Fruit fly (Drosophila melanogaster) whole organism, wandering third instar larva: ENCODE data around the gene fz4.

ENCODE experiments used
- Abd-B ChIP-seq: fragments of >200 bp; optimal IDR thresholded peaks from 2 replicates; lab custom pipeline; 2017; ENCODE audit warnings: missing biosample characterization, missing genetic modification characterization
- CG32264 ChIP-seq: fragments of 200-800 bp; sonication (Bioruptor generic); optimal IDR thresholded peaks from 2 replicates; lab custom pipeline; 2016; ENCODE audit warnings: missing biosample characterization, missing genetic modification characterization
- CG9705 ChIP-seq: fragments of 200-800 bp; sonication (Bioruptor generic); optimal IDR thresholded peaks from 2 replicates; lab custom pipeline; 2018; ENCODE audit warnings: missing biosample characterization, mild to moderate bottlenecking, missing genetic modification characterization
- CrebA ChIP-seq: fragments of 200-800 bp; sonication (Bioruptor generic); optimal IDR thresholded peaks from 2 replicates; lab custom pipeline; 2016; ENCODE audit warnings: missing biosample characterization, mild to moderate bottlenecking, missing genetic modification characterization, borderline replicate concordance
- Dfd ChIP-seq: fragments of >200 bp; optimal IDR thresholded peaks from 2 replicates; lab custom pipeline; 2017; ENCODE audit warnings: missing biosample characterization, missing genetic modification characterization
- GATAd ChIP-seq: sonication (Bioruptor generic); optimal IDR thresholded peaks from 2 replicates; lab custom pipeline; 2016; ENCODE audit warnings: missing biosample characterization, missing genetic modification characterization
- HLH106 ChIP-seq: fragments of 200-800 bp; optimal IDR thresholded peaks from 3 replicates; lab custom pipeline; 2019; ENCODE audit warnings: missing biosample characterization, mild to moderate bottlenecking, missing genetic modification characterization, moderate library complexity
- Hnf4 ChIP-seq: fragments of 200-800 bp; sonication (Bioruptor generic); optimal IDR thresholded peaks from 2 replicates; lab custom pipeline; 2016; ENCODE audit warnings: missing biosample characterization, mild to moderate bottlenecking, missing genetic modification characterization
- Hr78 ChIP-seq: fragments of >200 bp; optimal IDR thresholded peaks from 2 replicates; lab custom pipeline; 2017; ENCODE audit warnings: missing biosample characterization, missing genetic modification characterization
- Jra ChIP-seq: sonication (Bioruptor generic); optimal IDR thresholded peaks from 2 replicates; lab custom pipeline; 2016; ENCODE audit warnings: missing biosample characterization, missing genetic modification characterization
- Mio ChIP-seq: sonication (Bioruptor generic); optimal IDR thresholded peaks from 2 replicates; lab custom pipeline; 2016; ENCODE audit warnings: missing biosample characterization, missing genetic modification characterization
- Myc ChIP-seq: fragments of >200 bp; optimal IDR thresholded peaks from 2 replicates; lab custom pipeline; 2017
- N ChIP-seq: fragments of >200 bp; optimal IDR thresholded peaks from 2 replicates; lab custom pipeline; 2018; ENCODE audit warnings: missing biosample characterization, missing external identifiers, missing genetic modification characterization
- OdsH ChIP-seq: fragments of 200-800 bp; sonication (Bioruptor generic); optimal IDR thresholded peaks from 2 replicates; lab custom pipeline; 2016; ENCODE audit warnings: missing biosample characterization, mild to moderate bottlenecking, missing genetic modification characterization
- Rel ChIP-seq, 2 experiments: fragments of 200-800 bp; sonication (Bioruptor generic) in 1 of 2; optimal IDR thresholded peaks; 2 replicates in 1 of 2; 3 replicates in 1 of 2; lab custom pipeline; 2016 to 2019; ENCODE audit warnings: mild to moderate bottlenecking in 2 of 2, missing biosample characterization in 2 of 2, missing genetic modification characterization in 2 of 2, moderate library complexity in 1 of 2
- Sp1 ChIP-seq: fragments of 200-800 bp; sonication (Bioruptor generic); optimal IDR thresholded peaks from 3 replicates; lab custom pipeline; 2019; ENCODE audit warnings: missing biosample characterization, mild to moderate bottlenecking, missing genetic modification characterization, moderate library complexity
- br ChIP-seq: fragments of 200-800 bp; sonication (Bioruptor generic); optimal IDR thresholded peaks from 2 replicates; lab custom pipeline; 2016; ENCODE audit warnings: missing biosample characterization, missing genetic modification characterization
- dl ChIP-seq, 2 experiments: fragments of 175-275, 200-275 bp in 1 of 2; fragments of 200-275 bp in 1 of 2; sonication (Bioruptor generic); optimal IDR thresholded peaks; lab custom pipeline; 2018; ENCODE audit warnings: mild to moderate bottlenecking in 2 of 2, missing biosample characterization in 2 of 2, missing genetic modification characterization in 2 of 2, moderate library complexity in 2 of 2; ENCODE audit not compliant: partially characterized antibody in 2 of 2, insufficient read depth in 1 of 2
- dmrt93B ChIP-seq: fragments of 200-800 bp; sonication (Bioruptor generic); optimal IDR thresholded peaks from 2 replicates; lab custom pipeline; 2018; ENCODE audit warnings: missing biosample characterization, mild to moderate bottlenecking, missing genetic modification characterization
- dsf ChIP-seq: sonication (Bioruptor generic); optimal IDR thresholded peaks from 2 replicates; lab custom pipeline; 2016; ENCODE audit warnings: missing biosample characterization, missing genetic modification characterization, borderline replicate concordance
- ey ChIP-seq: fragments of 200-800 bp; sonication (Bioruptor generic); optimal IDR thresholded peaks from 2 replicates; lab custom pipeline; 2016; ENCODE audit warnings: missing biosample characterization, missing genetic modification characterization
- foxo ChIP-seq, 2 experiments: fragments of 200-800 bp; sonication (Bioruptor generic); optimal IDR thresholded peaks; 2 replicates in 1 of 2; 3 replicates in 1 of 2; lab custom pipeline; 2016 to 2017; ENCODE audit warnings: missing biosample characterization in 2 of 2, missing genetic modification characterization in 2 of 2
- fru ChIP-seq: fragments of 200-800 bp; sonication (Bioruptor generic); optimal IDR thresholded peaks from 3 replicates; lab custom pipeline; 2016; ENCODE audit warnings: missing biosample characterization, mild to moderate bottlenecking, missing genetic modification characterization
- h ChIP-seq: fragments of 200-800 bp; sonication (Bioruptor generic); optimal IDR thresholded peaks from 3 replicates; lab custom pipeline; 2016; ENCODE audit warnings: missing biosample characterization, mild to moderate bottlenecking, missing genetic modification characterization
- jim ChIP-seq: fragments of 175-275, 200-325 bp; sonication (Bioruptor generic); optimal IDR thresholded peaks from 2 replicates; lab custom pipeline; 2016; ENCODE audit warnings: missing biosample characterization, mild to moderate bottlenecking, missing genetic modification characterization
- lola ChIP-seq: fragments of >200 bp; optimal IDR thresholded peaks from 2 replicates; lab custom pipeline; 2017; ENCODE audit warnings: missing biosample characterization, missing genetic modification characterization
- pan ChIP-seq: fragments of >200 bp; optimal IDR thresholded peaks from 2 replicates; lab custom pipeline; 2017
- psq ChIP-seq: fragments of 200-800 bp; sonication (Bioruptor generic); optimal IDR thresholded peaks from 3 replicates; lab custom pipeline; 2017; ENCODE audit warnings: missing biosample characterization, mild to moderate bottlenecking, missing genetic modification characterization, moderate library complexity
- rgr ChIP-seq: fragments of 200-800 bp; sonication (Bioruptor generic); optimal IDR thresholded peaks from 3 replicates; lab custom pipeline; 2016; ENCODE audit warnings: missing biosample characterization, mild to moderate bottlenecking, missing genetic modification characterization
- sage ChIP-seq: fragments of 200-800 bp; sonication (Bioruptor generic); optimal IDR thresholded peaks from 2 replicates; lab custom pipeline; 2016; ENCODE audit warnings: missing biosample characterization, mild to moderate bottlenecking, missing genetic modification characterization
- tai ChIP-seq: sonication (Bioruptor generic); optimal IDR thresholded peaks from 2 replicates; lab custom pipeline; 2016; ENCODE audit warnings: missing biosample characterization, missing genetic modification characterization
- usp ChIP-seq: fragments of >200 bp; optimal IDR thresholded peaks from 2 replicates; lab custom pipeline; 2017; ENCODE audit warnings: missing biosample characterization, missing genetic modification characterization
- woc ChIP-seq: sonication (Bioruptor generic); optimal IDR thresholded peaks from 2 replicates; lab custom pipeline; 2016; ENCODE audit warnings: missing biosample characterization, mild to moderate bottlenecking, missing genetic modification characterization

Gene fz4

dm6 chrX:7073234-7073878 is 36.8 kb downstream of the fz4 start:
- TF ChIP-seq N (no peak), Rel (GFP tag; optimal IDR thresholded peaks at IDR 0.05; lab: Kevin White, UChicago) (no peak), Rel (tag; optimal IDR thresholded peaks at IDR 0.05; lab: Kevin White, UChicago) (peak; percentile 5)

DNA sequence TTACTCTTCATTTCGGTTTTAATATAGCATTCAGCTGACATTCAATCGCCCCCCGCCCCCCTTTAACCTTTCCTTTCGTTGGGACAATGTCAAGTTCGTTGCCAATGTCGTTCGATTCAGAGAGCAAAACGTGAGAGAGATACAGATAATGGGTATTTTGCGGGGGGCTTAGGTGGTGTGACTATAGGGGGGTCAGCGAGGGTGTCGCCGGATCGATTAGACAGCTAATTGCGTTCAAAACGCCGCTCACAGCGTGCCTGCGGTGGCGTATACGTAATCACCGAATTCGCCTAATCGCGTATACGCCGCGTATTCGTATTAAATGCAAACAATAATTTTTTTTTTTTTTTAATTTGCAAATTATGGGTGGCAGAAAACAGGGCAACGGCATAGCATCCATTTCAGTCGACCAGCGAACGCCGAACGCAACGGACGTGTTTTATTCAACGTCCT is 41.1 kb downstream of the fz4 start, which contains the start of gene CG4607:
Gene CG4607 (plus strand): TSS at position 403 of the 453 bp plus-strand sequence.
- TF ChIP-seq pan (lab: Kevin White, UChicago) (peak; percentile 16), h (GFP tag; lab: Kevin White, UChicago) (peak; percentile 31), br (peak; percentile 1), rgr (peak; percentile 4), Abd-B (GFP tag; lab: Kevin White, UChicago) (no peak), Rel (GFP tag; optimal IDR thresholded peaks at IDR 0.05; lab: Kevin White, UChicago) (no peak), Rel (tag; optimal IDR thresholded peaks at IDR 0.05; lab: Kevin White, UChicago) (peak; percentile 65), woc (peak; percentile 20), ey (GFP tag; lab: Kevin White, UChicago) (no peak), dsf (GFP tag; lab: Kevin White, UChicago) (no peak)
- TF ChIP-seq, all 38 proteins: peak for 6

DNA sequence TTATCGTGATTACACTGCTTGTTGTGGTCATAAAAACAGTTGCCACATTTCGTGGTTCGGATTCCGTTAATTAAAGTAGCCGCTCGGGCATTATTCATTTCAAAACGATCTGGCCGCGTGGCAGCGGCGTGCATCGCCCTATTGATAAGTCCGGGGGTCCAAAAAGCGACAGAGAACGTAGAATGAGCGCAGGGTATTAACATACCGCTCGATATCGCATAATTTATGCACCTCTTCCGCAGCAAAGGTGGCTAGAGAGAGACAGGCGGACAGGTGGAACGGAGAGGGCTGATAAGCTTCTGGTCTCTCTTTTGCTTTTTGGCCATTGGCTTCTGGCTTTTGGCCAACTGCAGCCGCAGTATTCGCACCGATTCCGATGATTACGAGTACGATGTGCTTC is 42.0 kb downstream of the fz4 start:
- TF ChIP-seq dl (GFP tag; optimal IDR thresholded peaks at IDR 0.05; lab: Kevin White, UChicago; ENCODE audit: insufficient read depth in 1 of 2, partially characterized antibody in 2 of 2) (peak in 1 of 2 experiments; percentile 35), Abd-B (GFP tag; lab: Kevin White, UChicago) (no peak), pan (lab: Kevin White, UChicago) (no peak), usp (GFP tag; lab: Kevin White, UChicago) (no peak), Rel (GFP tag; optimal IDR thresholded peaks at IDR 0.05; lab: Kevin White, UChicago) (no peak), Rel (tag; optimal IDR thresholded peaks at IDR 0.05; lab: Kevin White, UChicago) (peak; percentile 54)
- TF ChIP-seq, all 38 proteins: peak for 2

- TF ChIP-seq usp (GFP tag; lab: Kevin White, UChicago) (no peak), CrebA (GFP tag; lab: Kevin White, UChicago) (no peak), dl (GFP tag; optimal IDR thresholded peaks at IDR 0.05; lab: Kevin White, UChicago; ENCODE audit: insufficient read depth in 1 of 2, partially characterized antibody in 2 of 2) (no peak), Rel (GFP tag; optimal IDR thresholded peaks at IDR 0.05; lab: Kevin White, UChicago) (no peak), Rel (tag; optimal IDR thresholded peaks at IDR 0.05; lab: Kevin White, UChicago) (peak; percentile 82), lola (GFP tag; lab: Kevin White, UChicago) (no peak), psq (GFP tag; lab: Kevin White, UChicago) (peak; percentile 27), Sp1 (peak; percentile 12), HLH106 (tag; lab: Kevin White, UChicago) (peak; percentile 15), tai (GFP tag; lab: Kevin White, UChicago) (no peak), ey (GFP tag; lab: Kevin White, UChicago) (peak; percentile 3), Hnf4 (GFP tag; lab: Kevin White, UChicago) (peak; percentile 4), CG9705 (no peak), dmrt93B (GFP tag; lab: Kevin White, UChicago) (no peak), GATAd (GFP tag; lab: Kevin White, UChicago) (no peak), Mio (GFP tag; lab: Kevin White, UChicago) (no peak), sage (no peak), OdsH (GFP tag; lab: Kevin White, UChicago) (no peak), foxo (GFP tag; optimal IDR thresholded peaks at IDR 0.05; lab: Kevin White, UChicago) (peak in 1 of 2 experiments; percentile 44), Hr78 (no peak), jim (GFP tag; lab: Kevin White, UChicago) (no peak), fru (GFP tag; lab: Kevin White, UChicago) (peak; percentile 22), Dfd (GFP tag; lab: Kevin White, UChicago) (no peak), h (GFP tag; lab: Kevin White, UChicago) (peak; percentile 23), rgr (peak; percentile 4), woc (no peak)
These were observed 42.9 kb downstream of the fz4 start for dm6 chrX:7067248-7067647.

DNA sequence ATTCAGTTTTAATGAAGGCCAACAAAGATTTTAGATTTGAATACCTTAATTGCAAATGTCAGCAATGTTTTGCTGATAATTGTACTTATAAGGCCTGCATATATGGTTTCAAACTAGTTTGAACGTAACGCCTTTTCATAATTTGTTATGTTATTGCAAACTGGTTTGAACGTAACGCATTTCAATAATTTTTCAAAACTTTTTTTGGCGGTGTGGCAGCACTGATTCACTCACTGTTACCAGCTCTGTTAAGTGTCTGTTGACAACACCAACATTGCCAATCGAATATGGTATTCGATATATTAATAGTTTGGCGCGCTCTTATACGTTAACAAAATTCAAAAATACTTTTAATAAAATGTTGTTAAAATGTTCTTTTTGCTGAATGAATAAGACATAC is 43.5 kb downstream of the fz4 start:
- TF ChIP-seq OdsH (GFP tag; lab: Kevin White, UChicago), result no peak
- no peak for TF ChIP-seq fru (GFP tag; lab: Kevin White, UChicago)
- TF ChIP-seq usp (GFP tag; lab: Kevin White, UChicago), result no peak
- TF ChIP-seq N, result no peak
- TF ChIP-seq Sp1, result no peak
- no peak for TF ChIP-seq HLH106 (tag; lab: Kevin White, UChicago)
- no peak for TF ChIP-seq dmrt93B (GFP tag; lab: Kevin White, UChicago)
- no peak for TF ChIP-seq Myc (lab: Kevin White, UChicago)
- TF ChIP-seq Rel (GFP tag; optimal IDR thresholded peaks at IDR 0.05; lab: Kevin White, UChicago), result no peak
- no peak for TF ChIP-seq Rel (tag; optimal IDR thresholded peaks at IDR 0.05; lab: Kevin White, UChicago)
- no peak for TF ChIP-seq Dfd (GFP tag; lab: Kevin White, UChicago)
- TF ChIP-seq Hr78, result no peak
- no peak for TF ChIP-seq Jra (GFP tag; lab: Kevin White, UChicago)
- TF ChIP-seq CG32264 (GFP tag; lab: Kevin White, UChicago), result no peak
